Worm (Caenorhabditis elegans): ENCODE results near the gene F11E6.8.

ce11 chrIV:17461222-17461707, 10.9 kb upstream of the F11E6.8 start, which contains the start of gene rif-1.1:
- TF ChIP-seq ama-1 (optimal IDR thresholded peaks at IDR 0.05) = no peak
- TF ChIP-seq hnd-1 (tag; optimal IDR thresholded peaks at IDR 0.05) = no peak
- no peak for TF ChIP-seq flt-1 (GFP tag; IDR thresholded peaks at IDR 0.05)
- TF ChIP-seq B0310.2 (tag; optimal IDR thresholded peaks at IDR 0.05) = no peak
- TF ChIP-seq aly-1 (tag; optimal IDR thresholded peaks at IDR 0.05) = no peak
- no peak for TF ChIP-seq scrt-1 (GFP tag; IDR thresholded peaks at IDR 0.05)
- TF ChIP-seq tbx-11 (GFP tag; IDR thresholded peaks at IDR 0.05) = no peak
- no peak for TF ChIP-seq tra-4 (tag; optimal IDR thresholded peaks at IDR 0.05)
- no peak for TF ChIP-seq pes-1 (GFP tag; IDR thresholded peaks at IDR 0.05)
- TF ChIP-seq ets-7 (tag; optimal IDR thresholded peaks at IDR 0.05) = no peak
- TF ChIP-seq hmg-4 (GFP tag; optimal IDR thresholded peaks at IDR 0.05) = no peak
- no peak for TF ChIP-seq ceh-13 (GFP tag; optimal IDR thresholded peaks at IDR 0.05)
- no peak for TF ChIP-seq tbx-37 (GFP tag; conservative IDR thresholded peaks at IDR 0.05)

All from whole organism, early embryonic.